Worm (Caenorhabditis elegans): ENCODE measurements around the gene Y38E10A.9.

- TF ChIP-seq cog-1 (tag; optimal IDR thresholded peaks at IDR 0.05) (no peak), med-1 (GFP tag; optimal IDR thresholded peaks at IDR 0.05; ENCODE audit: insufficient read depth) (no peak), ref-1 (GFP tag; conservative IDR thresholded peaks at IDR 0.05) (no peak)
These were observed 2.6 kb upstream of the Y38E10A.9 start for ce11 chrII:12606108-12606507.

Measured in whole organism, midembryonic.